Fruit fly (Drosophila melanogaster) Kc167 (cell line): ENCODE data around the gene Ipp.

Source experiments
- Myc ChIP-seq: fragments of >200 bp; optimal IDR thresholded peaks from 2 replicates; lab custom pipeline; 2017; ENCODE audit warnings: missing external identifiers
- h ChIP-seq: fragments of >200 bp; optimal IDR thresholded peaks from 3 replicates; lab custom pipeline; 2018; ENCODE audit warnings: missing external identifiers
- psq ChIP-seq: fragments of >200 bp; optimal IDR thresholded peaks from 2 replicates; lab custom pipeline; 2017; ENCODE audit warnings: missing external identifiers

dm6 chr3R:13939353-13940049 lies 19.1 kb upstream of the Ipp start:
- TF ChIP-seq Myc (lab: Kevin White, UChicago): no peak
- no peak for TF ChIP-seq psq
- no peak for TF ChIP-seq h
